Fruit fly (Drosophila melanogaster): ENCODE data around the gene Cpr76Bd.

Gene Cpr76Bd

DNA sequence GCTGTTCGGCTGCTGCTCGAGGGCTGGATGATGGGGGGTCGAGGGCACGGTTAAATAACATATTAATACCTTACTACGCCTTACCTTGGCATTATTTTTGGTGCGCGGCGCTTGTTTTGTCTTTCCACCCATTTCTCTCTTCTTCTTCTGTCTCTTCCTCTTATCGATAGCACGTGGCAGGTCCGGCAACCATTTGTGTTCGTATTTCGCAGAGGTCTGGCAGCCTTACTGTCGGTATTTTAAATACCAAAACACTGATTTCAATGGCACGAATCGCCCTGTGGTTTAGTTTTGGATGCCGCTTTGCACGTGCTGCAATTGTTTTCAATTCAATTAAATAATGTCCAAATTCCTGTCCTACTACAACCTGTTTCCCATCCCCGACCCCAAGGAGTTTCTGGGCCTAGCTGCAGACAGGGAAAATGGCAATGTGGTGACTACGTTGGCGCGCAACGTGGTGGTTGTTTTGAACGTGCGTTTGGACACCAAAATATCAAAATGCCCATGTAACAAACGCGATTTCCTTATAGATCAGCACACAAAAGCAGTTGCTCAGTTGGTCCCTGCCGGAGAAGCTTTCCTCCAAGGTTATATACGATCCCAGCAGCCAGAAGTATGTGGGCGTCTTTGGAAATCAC lies 19.7 kb downstream of the Cpr76Bd start, which contains the start of the genes Ltn1 and CG9300 (continued):
- TF ChIP-seq otp (GFP tag; IDR thresholded peaks at IDR 0.05) (0 out of 3 replicates have a peak, but pooled peaks have one; percentile 21), tin (GFP tag; optimal IDR thresholded peaks at IDR 0.05) (no peak), Trl (optimal IDR thresholded peaks at IDR 0.05) (no peak), Trl (GFP tag; optimal IDR thresholded peaks at IDR 0.05) (peak; percentile 53), CG12769 (tag; optimal IDR thresholded peaks at IDR 0.05) (no peak), Tbp (GFP tag; optimal IDR thresholded peaks at IDR 0.05) (no peak), run (tag; optimal IDR thresholded peaks at IDR 0.05) (no peak), Ets97D (GFP tag; optimal IDR thresholded peaks at IDR 0.05) (peak; percentile 77), Dip3 (GFP tag; optimal IDR thresholded peaks at IDR 0.05) (no peak), CG3995 (GFP tag; optimal IDR thresholded peaks at IDR 0.05) (no peak), ham (GFP tag; IDR thresholded peaks at IDR 0.05) (no peak), bab2 (GFP tag; optimal IDR thresholded peaks at IDR 0.05) (no peak), CG32767 (GFP tag; IDR thresholded peaks at IDR 0.05) (0 out of 2 replicates have a peak, but pooled peaks have one; percentile 12), kni (GFP tag; optimal IDR thresholded peaks at IDR 0.05) (no peak), Adf1 (GFP tag; IDR thresholded peaks at IDR 0.05) (no peak), ab (GFP tag; optimal IDR thresholded peaks at IDR 0.05) (no peak), CG4404 (GFP tag; IDR thresholded peaks at IDR 0.05) (no peak), CG13287 (GFP tag; IDR thresholded peaks at IDR 0.05; ENCODE audit: partially characterized antibody) (peak; percentile 70), chn (GFP tag; optimal IDR thresholded peaks at IDR 0.05) (no peak), aop (GFP tag; IDR thresholded peaks at IDR 0.05) (no peak), CG3163 (GFP tag; optimal IDR thresholded peaks at IDR 0.05) (peak; percentile 18), Rfx (GFP tag; IDR thresholded peaks at IDR 0.05) (peak; percentile 58), CG2678 (tag; optimal IDR thresholded peaks at IDR 0.05) (no peak), NfI (GFP tag; optimal IDR thresholded peaks at IDR 0.05) (peak; percentile 50), cad (GFP tag; optimal IDR thresholded peaks at IDR 0.05) (peak; percentile 72), CG6683 (GFP tag; optimal IDR thresholded peaks at IDR 0.05) (no peak), Jarid2 (GFP tag; optimal IDR thresholded peaks at IDR 0.05) (peak; percentile 49), gt (GFP tag; IDR thresholded peaks at IDR 0.05) (no peak), nom (GFP tag; optimal IDR thresholded peaks at IDR 0.05) (no peak), Sox102F (GFP tag; optimal IDR thresholded peaks at IDR 0.05) (no peak), Myb (GFP tag; optimal IDR thresholded peaks at IDR 0.05) (peak; percentile 37), CG2875 (GFP tag; optimal IDR thresholded peaks at IDR 0.05) (no peak), CG1647 (GFP tag; optimal IDR thresholded peaks at IDR 0.05) (no peak), CG9817 (tag; optimal IDR thresholded peaks at IDR 0.05) (peak; percentile 6), Xbp1 (GFP tag; optimal IDR thresholded peaks at IDR 0.05) (peak; percentile 33), zf30C (GFP tag; optimal IDR thresholded peaks at IDR 0.05) (no peak), pan (optimal IDR thresholded peaks at IDR 0.05) (no peak), pan (GFP tag; optimal IDR thresholded peaks at IDR 0.05 in 1 of 2, IDR thresholded peaks at IDR 0.05 in 1 of 2) (no peak), CG10321 (GFP tag; IDR thresholded peaks at IDR 0.05) (no peak), CG6654 (GFP tag; optimal IDR thresholded peaks at IDR 0.05) (no peak), dysf (GFP tag; IDR thresholded peaks at IDR 0.05) (0 out of 3 replicates have a peak, but pooled peaks have one; percentile 5), CG8281 (tag; optimal IDR thresholded peaks at IDR 0.05) (no peak), CG1529 (GFP tag; optimal IDR thresholded peaks at IDR 0.05) (no peak), CG7372 (GFP tag; IDR thresholded peaks at IDR 0.05) (no peak), CTCF (GFP tag; optimal IDR thresholded peaks at IDR 0.05) (no peak), fd96Cb (tag; optimal IDR thresholded peaks at IDR 0.05) (no peak), fru (optimal IDR thresholded peaks at IDR 0.05) (no peak), CG13624 (GFP tag; optimal IDR thresholded peaks at IDR 0.05) (peak; percentile 77), Aef1 (GFP tag; IDR thresholded peaks at IDR 0.05) (no peak), CG2199 (GFP tag; IDR thresholded peaks at IDR 0.05) (no peak; the same call in 2 of the 3 replicates), pzg (GFP tag; optimal IDR thresholded peaks at IDR 0.05) (peak; percentile 95), CG4424 (GFP tag; optimal IDR thresholded peaks at IDR 0.05) (peak; percentile 4)
